Worm (Caenorhabditis elegans) whole organism, early embryonic: Measurements from ENCODE around the gene pals-38.

Experiments
- B0310.2 ChIP-seq: sonication (generic microtip); optimal IDR thresholded peaks from 2 replicates; lab custom pipeline; 2016; ENCODE audit warnings: mild to moderate bottlenecking, missing genetic modification characterization, missing compliant biosample characterization
- F13C5.2 ChIP-seq: sonication (generic microtip); optimal IDR thresholded peaks from 2 replicates; lab custom pipeline; 2017; ENCODE audit warnings: mild to moderate bottlenecking, missing genetic modification characterization, inconsistent platforms, missing compliant biosample characterization
- aly-1 ChIP-seq: sonication (generic microtip); optimal IDR thresholded peaks from 2 replicates; lab custom pipeline; 2016; ENCODE audit warnings: missing genetic modification characterization, missing compliant biosample characterization
- ama-1 ChIP-seq: fragments of 150-350 bp; optimal IDR thresholded peaks from 2 replicates; lab custom pipeline; 2014
- ceh-13 ChIP-seq: fragments of 200-800 bp; sonication (Bioruptor generic); optimal IDR thresholded peaks from 2 replicates; lab custom pipeline; 2018; ENCODE audit warnings: mild to moderate bottlenecking, missing genetic modification characterization, missing compliant biosample characterization
- ceh-36 ChIP-seq: sonication (generic microtip); optimal IDR thresholded peaks from 2 replicates; lab custom pipeline; 2016; ENCODE audit warnings: missing genetic modification characterization, inconsistent platforms, missing compliant biosample characterization
- ets-7 ChIP-seq: sonication (generic microtip); optimal IDR thresholded peaks from 2 replicates; lab custom pipeline; 2016; ENCODE audit warnings: missing genotype, missing genetic modification characterization, missing compliant biosample characterization
- flt-1 ChIP-seq: fragments of 200-800 bp; sonication (Bioruptor generic); IDR thresholded peaks from 2 replicates; pipeline ENCODE4 v1.3.6; 2022; ENCODE audit warnings: missing genetic modification characterization, missing compliant biosample characterization
- hmbx-1 ChIP-seq: sonication (generic microtip); optimal IDR thresholded peaks from 2 replicates; lab custom pipeline; 2016; ENCODE audit warnings: mild to moderate bottlenecking, missing genetic modification characterization, missing compliant biosample characterization
- hmg-4 ChIP-seq: fragments of 200-800 bp; sonication (Bioruptor generic); optimal IDR thresholded peaks from 2 replicates; lab custom pipeline; 2018; ENCODE audit warnings: mild to moderate bottlenecking, missing genetic modification characterization, missing compliant biosample characterization
- hnd-1 ChIP-seq: sonication (generic microtip); optimal IDR thresholded peaks from 2 replicates; lab custom pipeline; 2016; ENCODE audit warnings: missing genetic modification characterization, missing compliant biosample characterization
- pes-1 ChIP-seq: fragments of 200-800 bp; sonication (Bioruptor generic); IDR thresholded peaks from 2 replicates; pipeline ENCODE4 v1.3.6; 2022; ENCODE audit warnings: missing genetic modification reagents, missing genetic modification characterization, missing compliant biosample characterization
- scrt-1 ChIP-seq: fragments of 200-800 bp; sonication (Bioruptor generic); IDR thresholded peaks from 2 replicates; pipeline ENCODE4 v1.3.6; 2022; ENCODE audit warnings: missing genetic modification characterization, missing compliant biosample characterization
- sea-1 ChIP-seq: fragments of 200-800 bp; sonication (Bioruptor generic); conservative IDR thresholded peaks from 2 replicates; pipeline ENCODE4 v1.3.6; 2022; ENCODE audit warnings: missing genetic modification characterization, missing compliant biosample characterization
- tbx-11 ChIP-seq: fragments of 200-800 bp; sonication (Bioruptor generic); IDR thresholded peaks from 2 replicates; pipeline ENCODE4 v1.3.6; 2022; ENCODE audit warnings: missing genetic modification characterization, missing compliant biosample characterization
- tbx-37 ChIP-seq: fragments of 200-800 bp; sonication (Bioruptor generic); conservative IDR thresholded peaks from 2 replicates; pipeline ENCODE4 v1.3.6; 2022; ENCODE audit warnings: missing genetic modification reagents, missing genetic modification characterization, missing compliant biosample characterization
- tra-4 ChIP-seq: sonication (generic microtip); optimal IDR thresholded peaks from 2 replicates; lab custom pipeline; 2017; ENCODE audit warnings: missing genetic modification characterization, missing compliant biosample characterization

The pals-38 gene

ce11 chrV:12429039-12429438 lies 17.8 kb downstream of the pals-38 start, which contains the start of gene C54D10.5:
Gene C54D10.5 (plus strand): TSS chrV:12429339.
- no peak for TF ChIP-seq tra-4
- TF ChIP-seq ets-7 (tag; lab: Kevin White, UChicago): no peak
- TF ChIP-seq hnd-1 (tag; lab: Kevin White, UChicago): no peak
- no peak for TF ChIP-seq flt-1 (GFP tag; lab: Robert Waterston, UW)
- TF ChIP-seq hmg-4 (GFP tag; lab: Kevin White, UChicago): no peak
- TF ChIP-seq sea-1 (GFP tag; lab: Robert Waterston, UW): no peak
- no peak for TF ChIP-seq F13C5.2 (tag; lab: Kevin White, UChicago)
- TF ChIP-seq pes-1 (GFP tag; lab: Robert Waterston, UW): no peak
- no peak for TF ChIP-seq scrt-1 (GFP tag; lab: Robert Waterston, UW)
- TF ChIP-seq ceh-36 (tag; lab: Kevin White, UChicago): no peak
- no peak for TF ChIP-seq ceh-13 (GFP tag; lab: Kevin White, UChicago)
- TF ChIP-seq aly-1 (tag; lab: Kevin White, UChicago): no peak
- TF ChIP-seq tbx-11 (GFP tag; lab: Robert Waterston, UW): no peak
- TF ChIP-seq tbx-37 (GFP tag; lab: Robert Waterston, UW): no peak
- no peak for TF ChIP-seq hmbx-1 (tag; lab: Kevin White, UChicago)
- TF ChIP-seq ama-1: no peak
- TF ChIP-seq B0310.2: no peak

DNA sequence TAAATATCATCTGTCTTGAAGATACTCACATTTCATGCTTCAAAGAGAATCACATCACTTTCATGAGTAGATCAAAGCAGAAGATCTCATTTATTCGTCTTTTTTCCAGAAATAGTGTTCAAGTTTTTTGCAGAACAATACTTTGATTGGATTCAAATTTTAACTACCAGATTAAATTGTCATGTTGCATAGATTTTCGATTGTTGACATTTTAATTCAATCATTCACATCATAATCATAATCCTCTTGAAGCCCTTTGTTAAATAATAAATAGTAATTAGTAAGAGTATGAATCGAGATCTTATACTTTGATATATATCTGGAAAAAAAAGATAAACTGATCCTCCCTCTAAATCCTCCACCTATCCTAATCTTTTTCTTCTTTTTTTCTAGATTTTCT lies 19.0 kb downstream of the pals-38 start:
- TF ChIP-seq ceh-13 (GFP tag; lab: Kevin White, UChicago): no peak
- no peak for TF ChIP-seq aly-1 (tag; lab: Kevin White, UChicago)
- no peak for TF ChIP-seq tbx-37 (GFP tag; lab: Robert Waterston, UW)
- no peak for TF ChIP-seq hnd-1 (tag; lab: Kevin White, UChicago)
- TF ChIP-seq ceh-36 (tag; lab: Kevin White, UChicago): no peak

- TF ChIP-seq sea-1 (GFP tag; lab: Robert Waterston, UW) (no peak), scrt-1 (GFP tag; lab: Robert Waterston, UW) (no peak), ceh-13 (GFP tag; lab: Kevin White, UChicago) (no peak), tra-4 (no peak), hnd-1 (tag; lab: Kevin White, UChicago) (no peak), ama-1 (no peak), ets-7 (tag; lab: Kevin White, UChicago) (no peak), ceh-36 (tag; lab: Kevin White, UChicago) (no peak), tbx-11 (GFP tag; lab: Robert Waterston, UW) (no peak), hmg-4 (GFP tag; lab: Kevin White, UChicago) (no peak), aly-1 (tag; lab: Kevin White, UChicago) (no peak), flt-1 (GFP tag; lab: Robert Waterston, UW) (no peak), F13C5.2 (tag; lab: Kevin White, UChicago) (no peak)
These were observed 25.4 kb downstream of the pals-38 start for ce11 chrV:12421360-12421759.

- TF ChIP-seq ceh-13 (GFP tag; lab: Kevin White, UChicago) (no peak), hmbx-1 (tag; lab: Kevin White, UChicago) (no peak), B0310.2 (no peak), flt-1 (GFP tag; lab: Robert Waterston, UW) (no peak), aly-1 (tag; lab: Kevin White, UChicago) (no peak), ets-7 (tag; lab: Kevin White, UChicago) (no peak), scrt-1 (GFP tag; lab: Robert Waterston, UW) (no peak)
These were observed 26.0 kb downstream of the pals-38 start, which contains the start of gene C54D10.4 for ce11 chrV:12420843-12421242. Gene C54D10.4 (minus strand): TSS chrV:12420943.

ce11 chrV:12418292-12418691 lies 28.5 kb downstream of the pals-38 start, which contains the start of gene C54D10.3:
Gene C54D10.3 (plus strand): TSS chrV:12418592.
- TF ChIP-seq tbx-37 (GFP tag; lab: Robert Waterston, UW) (no peak), hmbx-1 (tag; lab: Kevin White, UChicago) (no peak), B0310.2 (no peak), hmg-4 (GFP tag; lab: Kevin White, UChicago) (no peak), ceh-36 (tag; lab: Kevin White, UChicago) (no peak), tbx-11 (GFP tag; lab: Robert Waterston, UW) (no peak), hnd-1 (tag; lab: Kevin White, UChicago) (no peak), ceh-13 (GFP tag; lab: Kevin White, UChicago) (no peak), tra-4 (no peak), aly-1 (tag; lab: Kevin White, UChicago) (no peak)

DNA sequence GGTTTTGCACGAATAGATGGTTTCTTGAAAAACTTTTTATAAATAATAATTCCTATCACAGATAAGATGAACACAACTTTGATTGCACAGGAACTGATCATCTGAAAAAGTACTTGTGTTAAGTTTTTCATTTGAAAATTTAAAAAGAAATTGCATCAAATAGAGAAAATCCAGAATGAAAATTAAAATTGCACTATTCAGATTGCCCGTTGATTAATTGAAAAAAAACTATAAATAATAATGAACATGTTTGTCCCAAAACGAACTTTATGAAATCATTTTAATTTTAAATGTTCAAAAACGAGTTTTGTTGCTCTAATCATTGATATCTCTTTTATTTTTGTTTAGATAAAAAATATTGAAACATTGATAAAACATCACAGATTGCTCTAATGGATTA lies 29.5 kb downstream of the pals-38 start, which contains the start of gene cdr-3:
TSS of gene cdr-3 (minus strand) at position 101 of the 400 bp plus-strand sequence.
- no peak for TF ChIP-seq flt-1 (GFP tag; lab: Robert Waterston, UW)
- TF ChIP-seq tbx-11 (GFP tag; lab: Robert Waterston, UW): no peak
- TF ChIP-seq F13C5.2 (tag; lab: Kevin White, UChicago): no peak
- no peak for TF ChIP-seq ceh-36 (tag; lab: Kevin White, UChicago)
- no peak for TF ChIP-seq scrt-1 (GFP tag; lab: Robert Waterston, UW)
- TF ChIP-seq ceh-13 (GFP tag; lab: Kevin White, UChicago): no peak
- TF ChIP-seq pes-1 (GFP tag; lab: Robert Waterston, UW): no peak
- TF ChIP-seq B0310.2: no peak
- no peak for TF ChIP-seq tra-4
- TF ChIP-seq hmbx-1 (tag; lab: Kevin White, UChicago): no peak
- TF ChIP-seq sea-1 (GFP tag; lab: Robert Waterston, UW): no peak
- no peak for TF ChIP-seq tbx-37 (GFP tag; lab: Robert Waterston, UW)
- TF ChIP-seq hmg-4 (GFP tag; lab: Kevin White, UChicago): no peak
- TF ChIP-seq aly-1 (tag; lab: Kevin White, UChicago): no peak
- TF ChIP-seq ets-7 (tag; lab: Kevin White, UChicago): no peak
- TF ChIP-seq hnd-1 (tag; lab: Kevin White, UChicago): no peak
- TF ChIP-seq ama-1: no peak

ce11 chrV:12415656-12416055 lies 31.1 kb downstream of the pals-38 start, which contains the start of gene cdr-2:
Gene cdr-2 (minus strand): TSS chrV:12415709.
- TF ChIP-seq aly-1 (tag; lab: Kevin White, UChicago) (no peak), tbx-11 (GFP tag; lab: Robert Waterston, UW) (no peak), ceh-13 (GFP tag; lab: Kevin White, UChicago) (no peak), sea-1 (GFP tag; lab: Robert Waterston, UW) (no peak), ama-1 (no peak), tra-4 (no peak), ceh-36 (tag; lab: Kevin White, UChicago) (no peak), hmg-4 (GFP tag; lab: Kevin White, UChicago) (no peak), pes-1 (GFP tag; lab: Robert Waterston, UW) (no peak), tbx-37 (GFP tag; lab: Robert Waterston, UW) (no peak), F13C5.2 (tag; lab: Kevin White, UChicago) (no peak), flt-1 (GFP tag; lab: Robert Waterston, UW) (no peak), hnd-1 (tag; lab: Kevin White, UChicago) (no peak)
